Worm (Caenorhabditis elegans): ENCODE results near the gene Y50D4A.4.

Y50D4A.4 gene

ce11 chrV:1151324-1151742 lies 44.6 kb downstream of the Y50D4A.4 start (continued):
- peak; percentile 63; the same call in 1 of the 2 replicates for TF ChIP-seq F44E2.7 (GFP tag; IDR thresholded peaks at IDR 0.05)
- TF ChIP-seq Y5F2A.4 (GFP tag; optimal IDR thresholded peaks at IDR 0.05): peak; percentile 80
- peak; percentile 81 for TF ChIP-seq nhr-237 (tag; optimal IDR thresholded peaks at IDR 0.05)
- TF ChIP-seq attf-4 (tag; optimal IDR thresholded peaks at IDR 0.05): no peak
- no peak for TF ChIP-seq snpc-4 (tag; optimal IDR thresholded peaks at IDR 0.05)
- peak; percentile 93 for TF ChIP-seq lin-29 (GFP tag; IDR thresholded peaks at IDR 0.05)
- TF ChIP-seq duxl-1 (tag; optimal IDR thresholded peaks at IDR 0.05; ENCODE audit: poor library complexity): peak; percentile 91
- peak; percentile 70 for TF ChIP-seq zag-1 (tag; optimal IDR thresholded peaks at IDR 0.05)
- peak; percentile 99 for TF ChIP-seq T26A8.4 (GFP tag; IDR thresholded peaks at IDR 0.05)
- no peak for TF ChIP-seq aly-2 (tag; optimal IDR thresholded peaks at IDR 0.05)
- TF ChIP-seq tag-97 (GFP tag; IDR thresholded peaks at IDR 0.05): no peak
- TF ChIP-seq ceh-20 (GFP tag; IDR thresholded peaks at IDR 0.05): peak; percentile 99
- TF ChIP-seq lin-1 (GFP tag; IDR thresholded peaks at IDR 0.05): peak; percentile 97
- peak; percentile 93 for TF ChIP-seq lir-3 (tag; optimal IDR thresholded peaks at IDR 0.05)
- TF ChIP-seq nhr-48 (tag; optimal IDR thresholded peaks at IDR 0.05): peak; percentile 98
- peak; percentile 59 for TF ChIP-seq snpc-1.2 (GFP tag; IDR thresholded peaks at IDR 0.05)
- no peak for TF ChIP-seq R02D3.7 (tag; optimal IDR thresholded peaks at IDR 0.05)
- TF ChIP-seq ceh-44 (GFP tag; IDR thresholded peaks at IDR 0.05): peak; percentile 53
- TF ChIP-seq dmd-8 (GFP tag; IDR thresholded peaks at IDR 0.05): peak; percentile 77
- TF ChIP-seq hmg-1.1 (GFP tag; IDR thresholded peaks at IDR 0.05): peak; percentile 99
- TF ChIP-seq ceh-28 (tag; optimal IDR thresholded peaks at IDR 0.05): peak; percentile 90
- peak; percentile 82 for TF ChIP-seq skn-1 (tag; optimal IDR thresholded peaks at IDR 0.05)
- no peak for TF ChIP-seq daf-12 (tag; optimal IDR thresholded peaks at IDR 0.05)
- no peak for TF ChIP-seq egl-27 (tag; optimal IDR thresholded peaks at IDR 0.05)
- TF ChIP-seq set-16 (GFP tag; IDR thresholded peaks at IDR 0.05): peak; percentile 100
- TF ChIP-seq madf-5 (GFP tag; IDR thresholded peaks at IDR 0.05): peak; percentile 39 to 77; a peak in 1 of 4 replicates
- peak; percentile 96 for TF ChIP-seq daf-8 (GFP tag; IDR thresholded peaks at IDR 0.05)
- peak; percentile 99 for TF ChIP-seq tra-1 (GFP tag; IDR thresholded peaks at IDR 0.05)
- no peak for TF ChIP-seq zip-11 (GFP tag; IDR thresholded peaks at IDR 0.05)
- peak; percentile 97 for TF ChIP-seq nhr-41 (GFP tag; IDR thresholded peaks at IDR 0.05)
- TF ChIP-seq ces-1 (GFP tag; optimal IDR thresholded peaks at IDR 0.05): peak; percentile 76
- peak; percentile 42 for TF ChIP-seq nhr-76 (tag; optimal IDR thresholded peaks at IDR 0.05)
- peak; percentile 89 for TF ChIP-seq ceh-32 (tag; optimal IDR thresholded peaks at IDR 0.05; ENCODE audit: poor library complexity)
- peak; percentile 63 for TF ChIP-seq fos-1 (tag; optimal IDR thresholded peaks at IDR 0.05)
- TF ChIP-seq ztf-7 (tag; optimal IDR thresholded peaks at IDR 0.05): peak; percentile 23
- TF ChIP-seq F10B5.3 (tag; optimal IDR thresholded peaks at IDR 0.05): peak; percentile 92

- no peak for TF ChIP-seq nhr-41 (GFP tag; IDR thresholded peaks at IDR 0.05)
- TF ChIP-seq ceh-44 (GFP tag; IDR thresholded peaks at IDR 0.05): no peak
- no peak for TF ChIP-seq saeg-2 (GFP tag; IDR thresholded peaks at IDR 0.05)
- TF ChIP-seq aly-2 (tag; optimal IDR thresholded peaks at IDR 0.05): no peak
- TF ChIP-seq R02D3.7 (tag; optimal IDR thresholded peaks at IDR 0.05): no peak
- TF ChIP-seq nhr-6 (tag; optimal IDR thresholded peaks at IDR 0.05): no peak
- no peak for TF ChIP-seq Y75B8A.6 (GFP tag; IDR thresholded peaks at IDR 0.05)
- TF ChIP-seq nhr-10 (tag; optimal IDR thresholded peaks at IDR 0.05): no peak
- TF ChIP-seq fos-1 (tag; optimal IDR thresholded peaks at IDR 0.05): no peak
- no peak for TF ChIP-seq unc-39 (tag; optimal IDR thresholded peaks at IDR 0.05)
- no peak for TF ChIP-seq madf-9 (GFP tag; conservative IDR thresholded peaks at IDR 0.05)
- TF ChIP-seq gei-8 (GFP tag; optimal IDR thresholded peaks at IDR 0.05): no peak
- no peak for TF ChIP-seq pqm-1 (tag; optimal IDR thresholded peaks at IDR 0.05)
- TF ChIP-seq spr-3 (GFP tag; optimal IDR thresholded peaks at IDR 0.05): no peak
- no peak for TF ChIP-seq dmd-9 (GFP tag; IDR thresholded peaks at IDR 0.05)
- no peak for TF ChIP-seq sdz-12 (GFP tag; optimal IDR thresholded peaks at IDR 0.05)
- TF ChIP-seq arid-1 (GFP tag; conservative IDR thresholded peaks at IDR 0.05): no peak
- no peak for TF ChIP-seq ztf-7 (tag; optimal IDR thresholded peaks at IDR 0.05)
- TF ChIP-seq daf-8 (GFP tag; IDR thresholded peaks at IDR 0.05): no peak
- TF ChIP-seq nhr-237 (tag; optimal IDR thresholded peaks at IDR 0.05): peak; percentile 15
- no peak for TF ChIP-seq jun-1 (tag; optimal IDR thresholded peaks at IDR 0.05)
- no peak for TF ChIP-seq daf-16 (GFP tag; optimal IDR thresholded peaks at IDR 0.05)
- TF ChIP-seq daf-16 (tag; optimal IDR thresholded peaks at IDR 0.05): no peak
Observed at ce11 chrV:1149734-1150669, 45.9 kb downstream of the Y50D4A.4 start.

All from whole organism, L4 larva.